Fruit fly (Drosophila melanogaster) whole organism, embryonic: ENCODE results near the gene CG13654.

Source experiments
- Asciz ChIP-seq: fragments of 200-800 bp; sonication (Bioruptor generic); optimal IDR thresholded peaks from 2 replicates; lab custom pipeline; 2017; ENCODE audit warnings: missing biosample characterization, mild to moderate bottlenecking, missing genetic modification characterization, missing genetic modification reagents
- Atf-2 ChIP-seq: fragments of 200-800 bp; sonication (Bioruptor generic); optimal IDR thresholded peaks from 2 replicates; lab custom pipeline; 2016; ENCODE audit warnings: missing biosample characterization, missing genetic modification characterization
- Atf3 ChIP-seq: fragments of 200-800 bp; sonication (Bioruptor generic); optimal IDR thresholded peaks from 3 replicates; lab custom pipeline; 2016; ENCODE audit warnings: missing biosample characterization, missing genetic modification characterization
- Bgb ChIP-seq: fragments of 200-800 bp; sonication (Bioruptor generic); IDR thresholded peaks from 2 replicates; pipeline ENCODE4 v1.3.6; 2022; ENCODE audit warnings: missing biosample characterization, missing genetic modification characterization; ENCODE audit not compliant: partially characterized antibody
- BtbVII ChIP-seq: fragments of 200-800 bp; sonication (Bioruptor generic); optimal IDR thresholded peaks from 3 replicates; lab custom pipeline; 2017; ENCODE audit warnings: missing biosample characterization, mild to moderate bottlenecking, missing genetic modification characterization
- C15 ChIP-seq: fragments of 200-800 bp; sonication (Bioruptor generic); IDR thresholded peaks from 3 replicates; pipeline ENCODE4 v1.3.6; 2022; ENCODE audit warnings: missing biosample characterization, missing genetic modification characterization
- CG10147 ChIP-seq: fragments of 200-800 bp; sonication (Bioruptor generic); optimal IDR thresholded peaks from 2 replicates; lab custom pipeline; 2019; ENCODE audit warnings: missing biosample characterization, mild to moderate bottlenecking, missing genetic modification characterization, moderate library complexity
- CG10321 ChIP-seq: fragments of 200-800 bp; sonication (Bioruptor generic); IDR thresholded peaks from 2 replicates; pipeline ENCODE4 v1.3.6; 2022; ENCODE audit warnings: missing biosample characterization, missing genetic modification characterization
- CG11456 ChIP-seq: fragments of 200-800 bp; sonication (Bioruptor generic); IDR thresholded peaks from 3 replicates; pipeline ENCODE4 v1.3.6; 2022; ENCODE audit warnings: missing biosample characterization, missing genetic modification characterization
- CG12104 ChIP-seq: fragments of 200-800 bp; sonication (Bioruptor generic); optimal IDR thresholded peaks from 3 replicates; lab custom pipeline; 2016; ENCODE audit warnings: missing biosample characterization, missing genetic modification characterization
- CG12391 ChIP-seq: fragments of 200-800 bp; sonication (Bioruptor generic); optimal IDR thresholded peaks from 3 replicates; lab custom pipeline; 2018; ENCODE audit warnings: missing biosample characterization, mild to moderate bottlenecking, missing genetic modification characterization, moderate library complexity
- CG12744 ChIP-seq: fragments of 200-800 bp; sonication (Bioruptor generic); optimal IDR thresholded peaks from 2 replicates; lab custom pipeline; 2016; ENCODE audit warnings: missing biosample characterization, missing genetic modification characterization
- CG16863 ChIP-seq: fragments of 200-800 bp; sonication (Bioruptor generic); optimal IDR thresholded peaks from 3 replicates; lab custom pipeline; 2016; ENCODE audit warnings: missing biosample characterization, missing genetic modification characterization
- CG17359 ChIP-seq: fragments of 200-800 bp; sonication (Bioruptor generic); optimal IDR thresholded peaks from 3 replicates; lab custom pipeline; 2018; ENCODE audit warnings: missing biosample characterization, mild to moderate bottlenecking, missing genetic modification characterization, moderate library complexity
- CG2889 ChIP-seq: fragments of 200-800 bp; sonication (Bioruptor generic); IDR thresholded peaks from 3 replicates; pipeline ENCODE4 v1.3.6; 2022; ENCODE audit warnings: missing biosample characterization, missing genetic modification characterization
- CG3065 ChIP-seq: fragments of 200-800 bp; sonication (Bioruptor generic); optimal IDR thresholded peaks from 2 replicates; lab custom pipeline; 2016; ENCODE audit warnings: missing biosample characterization, missing genetic modification characterization
- CG3726 ChIP-seq: fragments of 200-800 bp; sonication (Bioruptor generic); IDR thresholded peaks from 3 replicates; pipeline ENCODE4, ENCODE4 v1.3.6; 2022; ENCODE audit warnings: missing biosample characterization, missing genetic modification characterization
- CG3838 ChIP-seq: fragments of 200-800 bp; sonication (Bioruptor generic); optimal IDR thresholded peaks from 3 replicates; lab custom pipeline; 2016; ENCODE audit warnings: missing biosample characterization, missing genetic modification characterization
- CG3847 ChIP-seq: fragments of 200-800 bp; sonication (Bioruptor generic); IDR thresholded peaks from 2 replicates; pipeline ENCODE4 v1.3.6; 2022; ENCODE audit warnings: missing biosample characterization, missing genetic modification characterization
- CG4730 ChIP-seq: fragments of 200-800 bp; sonication (Bioruptor generic); IDR thresholded peaks from 2 replicates; pipeline ENCODE4 v1.3.6; 2022; ENCODE audit warnings: missing biosample characterization, missing genetic modification characterization
- CG5953 ChIP-seq: fragments of 200-800 bp; sonication (Bioruptor generic); IDR thresholded peaks from 2 replicates; pipeline ENCODE4 v1.3.6; 2022; ENCODE audit warnings: missing biosample characterization, missing genetic modification characterization
- CG6272 ChIP-seq: fragments of 200-800 bp; sonication (Bioruptor generic); IDR thresholded peaks from 2 replicates; pipeline ENCODE4 v1.3.6; 2022; ENCODE audit warnings: missing biosample characterization, missing genetic modification characterization
- CG6683 ChIP-seq: fragments of 200-800 bp; sonication (Bioruptor generic); optimal IDR thresholded peaks from 2 replicates; lab custom pipeline; 2017; ENCODE audit warnings: missing biosample characterization, mild to moderate bottlenecking, missing genetic modification characterization, missing genetic modification reagents
- CG7987 ChIP-seq: fragments of 200-800 bp; sonication (Bioruptor generic); optimal IDR thresholded peaks from 2 replicates; lab custom pipeline; 2018; ENCODE audit warnings: missing biosample characterization, mild to moderate bottlenecking, missing genetic modification characterization, moderate library complexity
- CG8089 ChIP-seq: fragments of 200-800 bp; sonication (Bioruptor generic); optimal IDR thresholded peaks from 3 replicates; lab custom pipeline; 2016; ENCODE audit warnings: missing biosample characterization, missing genetic modification characterization
- CG9932 ChIP-seq: fragments of 200-800 bp; sonication (Bioruptor generic); IDR thresholded peaks from 2 replicates; pipeline ENCODE4 v1.3.6; 2022; ENCODE audit warnings: missing biosample characterization, missing genetic modification characterization
- Dbx ChIP-seq: fragments of 200-800 bp; sonication (Bioruptor generic); IDR thresholded peaks from 3 replicates; pipeline ENCODE4 v1.3.6; 2022; ENCODE audit warnings: missing biosample characterization, missing genetic modification characterization
- Drgx ChIP-seq: fragments of 200-800 bp; sonication (Bioruptor generic); IDR thresholded peaks from 2 replicates; pipeline ENCODE4 v1.3.6; 2022; ENCODE audit warnings: missing biosample characterization, missing genetic modification characterization
- NfI ChIP-seq: fragments of 200-800 bp; sonication (Bioruptor generic); optimal IDR thresholded peaks from 3 replicates; lab custom pipeline; 2018; ENCODE audit warnings: missing biosample characterization, mild to moderate bottlenecking, missing genetic modification characterization, moderate library complexity
- Oli ChIP-seq: fragments of 200-800 bp; sonication (Bioruptor generic); optimal IDR thresholded peaks from 2 replicates; lab custom pipeline; 2018; ENCODE audit warnings: missing biosample characterization, mild to moderate bottlenecking, missing genetic modification characterization, moderate library complexity
- Optix ChIP-seq: fragments of 200-800 bp; sonication (Bioruptor generic); IDR thresholded peaks from 3 replicates; pipeline ENCODE4 v1.3.6; 2022; ENCODE audit warnings: missing biosample characterization, missing genetic modification characterization
- Poxn ChIP-seq: fragments of 200-800 bp; sonication (Bioruptor generic); IDR thresholded peaks from 2 replicates; pipeline ENCODE4 v1.3.6; 2022; ENCODE audit warnings: missing biosample characterization, missing genetic modification characterization
- bab2 ChIP-seq: fragments of 200-800 bp; sonication (Bioruptor generic); optimal IDR thresholded peaks from 2 replicates; lab custom pipeline; 2016; ENCODE audit warnings: missing biosample characterization, missing genetic modification characterization
- br ChIP-seq: fragments of >200 bp; optimal IDR thresholded peaks from 2 replicates; lab custom pipeline; 2017
- chn ChIP-seq: fragments of 200-800 bp; sonication (Bioruptor generic); optimal IDR thresholded peaks from 2 replicates; lab custom pipeline; 2016; ENCODE audit warnings: missing biosample characterization, missing genetic modification characterization
- crol ChIP-seq: fragments of 200-800 bp; sonication (Bioruptor generic); IDR thresholded peaks from 2 replicates; pipeline ENCODE4 v1.3.6; 2022; ENCODE audit warnings: missing biosample characterization, missing genetic modification characterization
- da ChIP-seq: fragments of 200-800 bp; sonication (Bioruptor generic); optimal IDR thresholded peaks from 2 replicates; lab custom pipeline; 2016; ENCODE audit warnings: missing biosample characterization, missing genetic modification characterization
- dm ChIP-seq: fragments of 200-800 bp; sonication (Bioruptor generic); optimal IDR thresholded peaks from 3 replicates; lab custom pipeline; 2016; ENCODE audit warnings: missing biosample characterization, missing genetic modification characterization
- dpn ChIP-seq, 2 experiments: fragments of 200-800 bp; sonication (Bioruptor generic); optimal IDR thresholded peaks; 3 replicates each; lab custom pipeline; 2016; ENCODE audit warnings: missing biosample characterization in 2 of 2, missing genetic modification characterization in 2 of 2
- gsb ChIP-seq: fragments of 200-800 bp; sonication (Bioruptor generic); IDR thresholded peaks from 2 replicates; pipeline ENCODE4 v1.3.6; 2022; ENCODE audit warnings: missing biosample characterization, missing genetic modification characterization
- hb ChIP-seq: fragments of 200-800 bp; sonication (Bioruptor generic); IDR thresholded peaks from 3 replicates; pipeline ENCODE4 v1.3.6; 2022; ENCODE audit warnings: missing biosample characterization, missing genetic modification characterization; ENCODE audit not compliant: partially characterized antibody
- insv ChIP-seq, 2 experiments: fragments of 200-800 bp; sonication (Bioruptor generic); optimal IDR thresholded peaks; 3 replicates each; lab custom pipeline; 2016 to 2018; ENCODE audit warnings: missing biosample characterization in 2 of 2, missing genetic modification characterization in 2 of 2
- lilli ChIP-seq: fragments of 200-800 bp; sonication (Bioruptor generic); optimal IDR thresholded peaks from 3 replicates; lab custom pipeline; 2016; ENCODE audit warnings: missing biosample characterization, missing genetic modification characterization
- lola ChIP-seq, 3 experiments: fragments of >200 bp in 2 of 3; fragments of 200-800 bp in 1 of 3; sonication (Bioruptor generic) in 1 of 3; optimal IDR thresholded peaks; 2 replicates each; lab custom pipeline; 2017 to 2019; ENCODE audit warnings: missing biosample characterization in 3 of 3, missing genetic modification characterization in 3 of 3, mild to moderate bottlenecking in 1 of 3, moderate library complexity in 1 of 3
- nmo ChIP-seq: fragments of 200-800 bp; sonication (Bioruptor generic); optimal IDR thresholded peaks from 2 replicates; lab custom pipeline; 2018; ENCODE audit warnings: missing biosample characterization, mild to moderate bottlenecking, missing genetic modification characterization, moderate library complexity
- peb ChIP-seq: fragments of 200-800 bp; sonication (Bioruptor generic); IDR thresholded peaks from 2 replicates; pipeline ENCODE4 v1.3.6; 2022; ENCODE audit warnings: missing biosample characterization, missing genetic modification characterization
- rib ChIP-seq: fragments of 200-800 bp; sonication (Bioruptor generic); IDR thresholded peaks from 2 replicates; pipeline ENCODE4 v1.3.6; 2022; ENCODE audit warnings: missing biosample characterization, missing genetic modification characterization
- sens ChIP-seq: fragments of 200-800 bp; sonication (Bioruptor generic); peaks from one replicate; lab custom pipeline; 2016; ENCODE audit warnings: missing biosample characterization, missing genetic modification characterization
- sens-2 ChIP-seq: fragments of 200-800 bp; sonication (Bioruptor generic); IDR thresholded peaks from 2 replicates; pipeline ENCODE4 v1.3.6; 2022; ENCODE audit warnings: missing biosample characterization, missing genetic modification characterization
- unpg ChIP-seq: fragments of 200-800 bp; sonication (Bioruptor generic); optimal IDR thresholded peaks from 3 replicates; lab custom pipeline; 2018; ENCODE audit warnings: missing biosample characterization, mild to moderate bottlenecking, missing genetic modification characterization, moderate library complexity
- usp ChIP-seq: fragments of >200 bp; optimal IDR thresholded peaks from 2 replicates; lab custom pipeline; 2017; ENCODE audit warnings: missing biosample characterization, missing genetic modification characterization
- vnd ChIP-seq: fragments of 200-800 bp; sonication (Bioruptor generic); IDR thresholded peaks from 3 replicates; pipeline ENCODE4 v1.3.6; 2022; ENCODE audit warnings: missing biosample characterization, missing genetic modification characterization; ENCODE audit not compliant: partially characterized antibody

CG13654 gene

dm6 chr3R:25262322-25262761, 62.7 kb downstream of the CG13654 start, which contains the start of the genes Kdsr and CG11858 (continued):
- no peak for TF ChIP-seq crol (GFP tag; lab: Robert Waterston, UW)
- no peak for TF ChIP-seq br (lab: Kevin White, UChicago)
- peak; percentile 40 for TF ChIP-seq NfI (GFP tag; lab: Kevin White, UChicago)
- TF ChIP-seq vnd (GFP tag; lab: Robert Waterston, UW): 0 out of 3 replicates have a peak, but pooled peaks have one; percentile 23
- TF ChIP-seq Bgb (GFP tag; lab: Robert Waterston, UW): no peak
- TF ChIP-seq BtbVII (GFP tag; lab: Kevin White, UChicago): no peak
- TF ChIP-seq da (GFP tag; lab: Kevin White, UChicago): no peak
- no peak for TF ChIP-seq gsb (GFP tag; lab: Robert Waterston, UW)
- TF ChIP-seq Optix: no peak
- peak; percentile 32 for TF ChIP-seq CG12104 (GFP tag; lab: Kevin White, UChicago)
- peak; percentile 83 for TF ChIP-seq lilli (GFP tag; lab: Kevin White, UChicago)
- peak; percentile 75 for TF ChIP-seq nmo
- TF ChIP-seq C15: no peak
- TF ChIP-seq CG10321: no peak
- TF ChIP-seq Atf-2 (GFP tag; lab: Kevin White, UChicago): no peak
- TF ChIP-seq bab2: peak; percentile 40
- no peak for TF ChIP-seq CG3065 (GFP tag; lab: Kevin White, UChicago)
- no peak for TF ChIP-seq hb (GFP tag; lab: Robert Waterston, UW)
- peak; percentile 42 for TF ChIP-seq CG3838 (GFP tag; lab: Kevin White, UChicago)
- TF ChIP-seq rib (GFP tag; lab: Robert Waterston, UW): peak; percentile 38; the same call in 1 of the 2 replicates
- peak; percentile 65 for TF ChIP-seq chn (GFP tag; lab: Kevin White, UChicago)
- TF ChIP-seq CG9932 (GFP tag; lab: Robert Waterston, UW): peak; percentile 80
- peak; percentile 47; the same call in 1 of the 2 replicates for TF ChIP-seq peb (GFP tag; lab: Robert Waterston, UW)
- TF ChIP-seq sens (GFP tag; lab: Kevin White, UChicago): peak; percentile 91
- TF ChIP-seq CG11456: 0 out of 3 replicates have a peak, but pooled peaks have one; percentile 34
- TF ChIP-seq sens-2 (GFP tag; lab: Robert Waterston, UW): no peak
- TF ChIP-seq insv (GFP tag; optimal IDR thresholded peaks at IDR 0.05; lab: Kevin White, UChicago): peak in 1 of 2 experiments; percentile 81
- TF ChIP-seq usp (GFP tag; lab: Kevin White, UChicago): no peak
- peak; percentile 61; the same call in 1 of the 3 replicates for TF ChIP-seq Dbx (GFP tag; lab: Robert Waterston, UW)
- TF ChIP-seq CG10147 (GFP tag; lab: Kevin White, UChicago): peak; percentile 63
- peak in 1 of 3 experiments; percentile 53 for TF ChIP-seq lola (GFP tag; optimal IDR thresholded peaks at IDR 0.05; lab: Kevin White, UChicago)
- TF ChIP-seq CG7987 (GFP tag; lab: Kevin White, UChicago): peak; percentile 48
- peak; percentile 32 for TF ChIP-seq CG6683
- no peak for TF ChIP-seq Poxn (GFP tag; lab: Robert Waterston, UW)
- TF ChIP-seq CG12744 (GFP tag; lab: Kevin White, UChicago): peak; percentile 40
- peak; percentile 15 for TF ChIP-seq CG16863 (GFP tag; lab: Kevin White, UChicago)
- peak; percentile 72 for TF ChIP-seq CG2889
- no peak for TF ChIP-seq CG3726 (GFP tag; lab: Robert Waterston, UW)
- peak; percentile 46 for TF ChIP-seq Oli (tag; lab: Kevin White, UChicago)
- TF ChIP-seq CG4730: peak; percentile 37; the same call in 1 of the 2 replicates
- peak; percentile 68 for TF ChIP-seq CG3847 (GFP tag; lab: Robert Waterston, UW)
- TF ChIP-seq dpn (GFP tag; optimal IDR thresholded peaks at IDR 0.05; lab: Kevin White, UChicago): peak; percentile 56 to 57
- TF ChIP-seq unpg: peak; percentile 72
- peak; percentile 53 for TF ChIP-seq Atf3 (GFP tag; lab: Kevin White, UChicago)
- TF ChIP-seq dm (GFP tag; lab: Kevin White, UChicago): peak; percentile 74
- peak; percentile 35; the same call in 1 of the 2 replicates for TF ChIP-seq CG5953 (GFP tag; lab: Robert Waterston, UW)
- no peak for TF ChIP-seq CG17359 (tag; lab: Kevin White, UChicago)
- TF ChIP-seq CG12391 (tag; lab: Kevin White, UChicago): peak; percentile 79
- no peak for TF ChIP-seq CG8089 (GFP tag; lab: Kevin White, UChicago)
- peak; percentile 52 for TF ChIP-seq Drgx
- peak; percentile 32; the same call in 1 of the 2 replicates for TF ChIP-seq CG6272 (GFP tag; lab: Robert Waterston, UW)
- TF ChIP-seq Asciz: no peak
